Worm (Caenorhabditis elegans) whole organism, mixed stage, embryonic: ENCODE results near the gene C33F10.8.

Experiments
- elt-1 ChIP-seq: sonication (generic microtip); optimal IDR thresholded peaks from 2 replicates; lab custom pipeline; 2017; ENCODE audit warnings: missing genetic modification characterization, mild to moderate bottlenecking, missing compliant biosample characterization, antibody characterized with exemption, moderate library complexity, borderline replicate concordance; ENCODE audit not compliant: insufficient read depth
- mls-2 ChIP-seq: sonication (generic microtip); optimal IDR thresholded peaks from 2 replicates; lab custom pipeline; 2016; ENCODE audit warnings: mild to moderate bottlenecking, missing genetic modification characterization, moderate library complexity, missing compliant biosample characterization
- nhr-76 ChIP-seq: sonication (generic microtip); optimal IDR thresholded peaks from 2 replicates; lab custom pipeline; 2017; ENCODE audit warnings: missing biosample characterization, missing genetic modification characterization
- pha-4 ChIP-seq: fragments of 150-350 bp; optimal IDR thresholded peaks from 2 replicates; lab custom pipeline; 2018; ENCODE audit warnings: missing biosample characterization, missing genetic modification reagents, missing genetic modification characterization
- unc-39 ChIP-seq: fragments of 150-350 bp; optimal IDR thresholded peaks from 2 replicates; lab custom pipeline; 2014; ENCODE audit warnings: missing biosample characterization, missing genetic modification characterization

DNA sequence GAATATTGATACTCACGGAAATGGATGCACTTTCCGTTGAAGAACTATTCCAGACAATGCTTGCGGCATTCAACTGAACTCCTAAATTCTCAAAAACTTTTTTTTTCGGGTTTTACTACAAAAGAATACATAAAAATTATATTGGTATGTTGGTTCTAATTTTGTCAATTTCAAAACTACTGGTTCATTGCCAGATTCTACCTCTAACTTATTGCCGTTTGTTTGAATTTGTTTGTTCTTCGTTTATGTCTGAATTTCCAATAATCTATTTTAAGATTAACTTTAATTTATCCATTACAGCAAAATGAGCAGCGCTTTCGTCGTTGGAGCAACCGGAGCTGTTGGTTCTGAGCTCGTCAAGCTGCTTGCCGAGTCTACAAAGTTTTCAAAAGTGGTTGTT is 28.0 kb downstream of the C33F10.8 start, which contains the start of gene C33F10.14:
- no peak for TF ChIP-seq elt-1
- TF ChIP-seq nhr-76 (tag; lab: Kevin White, UChicago) = no peak
- TF ChIP-seq mls-2 (tag; lab: Kevin White, UChicago) = no peak
- no peak for TF ChIP-seq pha-4
- no peak for TF ChIP-seq unc-39 (tag; lab: Kevin White, UChicago)
